Fruit fly (Drosophila melanogaster): ENCODE data around the gene nub.

Gene nub

dm6 chr2L:12542018-12542417 lies 45.4 kb upstream of the nub start (continued):
- TF ChIP-seq unpg (GFP tag; optimal IDR thresholded peaks at IDR 0.05) (peak; percentile 58), kni (GFP tag; optimal IDR thresholded peaks at IDR 0.05) (no peak), HmgZ (tag; optimal IDR thresholded peaks at IDR 0.05) (peak; percentile 41), pnt (GFP tag; optimal IDR thresholded peaks at IDR 0.05) (no peak), ind (GFP tag; optimal IDR thresholded peaks at IDR 0.05) (no peak), tll (GFP tag; optimal IDR thresholded peaks at IDR 0.05) (no peak), Ets65A (GFP tag) (no peak), CG17359 (tag; optimal IDR thresholded peaks at IDR 0.05) (no peak), mld (GFP tag; IDR thresholded peaks at IDR 0.05; ENCODE audit: partially characterized antibody) (no peak), yki (optimal IDR thresholded peaks at IDR 0.05) (no peak), ttk (GFP tag; IDR thresholded peaks at IDR 0.05) (no peak), CG8765 (GFP tag; IDR thresholded peaks at IDR 0.05) (no peak), E2f2 (GFP tag; IDR thresholded peaks at IDR 0.05) (no peak), CG10267 (tag; optimal IDR thresholded peaks at IDR 0.05) (peak; percentile 28), Scr (GFP tag; IDR thresholded peaks at IDR 0.05; ENCODE audit: partially characterized antibody) (no peak), CG11560 (tag; IDR thresholded peaks at IDR 0.05) (peak; percentile 51; the same call in 1 of the 3 replicates), ara (GFP tag; IDR thresholded peaks at IDR 0.05) (no peak), cato (GFP tag; optimal IDR thresholded peaks at IDR 0.05; ENCODE audit: borderline replicate concordance) (no peak), CG11456 (GFP tag; IDR thresholded peaks at IDR 0.05) (no peak), slp2 (GFP tag; optimal IDR thresholded peaks at IDR 0.05) (no peak), CG7987 (GFP tag; optimal IDR thresholded peaks at IDR 0.05) (no peak), Mes4 (GFP tag; optimal IDR thresholded peaks at IDR 0.05) (no peak), CG6272 (GFP tag; IDR thresholded peaks at IDR 0.05) (no peak), wor (GFP tag; IDR thresholded peaks at IDR 0.05) (no peak), Xbp1 (GFP tag; optimal IDR thresholded peaks at IDR 0.05) (no peak), vvl (GFP tag; IDR thresholded peaks at IDR 0.05) (no peak), CG7357 (GFP tag; IDR thresholded peaks at IDR 0.05) (0 out of 3 replicates have a peak, but pooled peaks have one; percentile 13), CG6683 (GFP tag; optimal IDR thresholded peaks at IDR 0.05) (no peak), Antp (GFP tag; optimal IDR thresholded peaks at IDR 0.05) (no peak), CG2875 (GFP tag; optimal IDR thresholded peaks at IDR 0.05) (no peak), CG16863 (GFP tag; optimal IDR thresholded peaks at IDR 0.05) (no peak), CG1529 (GFP tag; optimal IDR thresholded peaks at IDR 0.05) (no peak), wek (GFP tag; optimal IDR thresholded peaks at IDR 0.05) (no peak), cas (GFP tag; IDR thresholded peaks at IDR 0.05) (no peak), CG9215 (GFP tag; IDR thresholded peaks at IDR 0.05) (peak; percentile 66), HHEX (GFP tag; optimal IDR thresholded peaks at IDR 0.05) (peak; percentile 33), CG3281 (GFP tag; optimal IDR thresholded peaks at IDR 0.05) (peak; percentile 84), CG2678 (tag; optimal IDR thresholded peaks at IDR 0.05) (peak; percentile 85), CG6689 (GFP tag; IDR thresholded peaks at IDR 0.05) (no peak), CrebB (tag; optimal IDR thresholded peaks at IDR 0.05) (no peak), CG14710 (tag; optimal IDR thresholded peaks at IDR 0.05) (no peak), CG11723 (GFP tag; optimal IDR thresholded peaks at IDR 0.05) (no peak), fd96Cb (tag; optimal IDR thresholded peaks at IDR 0.05) (no peak), CG31224 (GFP tag; IDR thresholded peaks at IDR 0.05) (peak; percentile 50), sisA (GFP tag; IDR thresholded peaks at IDR 0.05) (peak; percentile 17; the same call in 1 of the 2 replicates), CG12236 (GFP tag; optimal IDR thresholded peaks at IDR 0.05) (no peak), Opbp (GFP tag; IDR thresholded peaks at IDR 0.05; ENCODE audit: partially characterized antibody) (no peak), CG4854 (GFP tag; optimal IDR thresholded peaks at IDR 0.05) (no peak), CG7556 (GFP tag; optimal IDR thresholded peaks at IDR 0.05) (peak; percentile 34), CG15479 (GFP tag; optimal IDR thresholded peaks at IDR 0.05) (no peak), odd (GFP tag; optimal IDR thresholded peaks at IDR 0.05) (no peak), gcm (GFP tag; optimal IDR thresholded peaks at IDR 0.05) (no peak)
